Fruit fly (Drosophila melanogaster) whole organism, embryonic: ENCODE data around the gene ens.

Experiments
- Adf1 ChIP-seq: fragments of 200-800 bp; sonication (Bioruptor generic); IDR thresholded peaks from 2 replicates; pipeline ENCODE4 v1.3.6; 2022; ENCODE audit warnings: missing biosample characterization, missing genetic modification characterization
- Bteb2 ChIP-seq: fragments of 200-800 bp; sonication (Bioruptor generic); optimal IDR thresholded peaks from 2 replicates; lab custom pipeline; 2016; ENCODE audit warnings: missing biosample characterization, missing genetic modification characterization
- CG11398 ChIP-seq: fragments of 200-800 bp; sonication (Bioruptor generic); optimal IDR thresholded peaks from 2 replicates; lab custom pipeline; 2016; ENCODE audit warnings: missing biosample characterization, missing genetic modification characterization
- CG11504 ChIP-seq: fragments of 200-800 bp; sonication (Bioruptor generic); optimal IDR thresholded peaks from 3 replicates; lab custom pipeline; 2019; ENCODE audit warnings: missing biosample characterization, mild to moderate bottlenecking, missing genetic modification characterization, moderate library complexity
- CG12071 ChIP-seq: fragments of 200-800 bp; sonication (Bioruptor generic); optimal IDR thresholded peaks from 3 replicates; lab custom pipeline; 2018; ENCODE audit warnings: missing biosample characterization, mild to moderate bottlenecking, missing genetic modification characterization
- CG14710 ChIP-seq: fragments of 200-800 bp; sonication (Bioruptor generic); optimal IDR thresholded peaks from 3 replicates; lab custom pipeline; 2019; ENCODE audit warnings: missing biosample characterization, mild to moderate bottlenecking, missing genetic modification characterization, moderate library complexity
- CG18599 ChIP-seq: fragments of 200-800 bp; sonication (Bioruptor generic); optimal IDR thresholded peaks from 3 replicates; lab custom pipeline; 2017; ENCODE audit warnings: missing biosample characterization, missing genetic modification characterization, mild to moderate bottlenecking, moderate library complexity, missing genetic modification reagents
- CG2129 ChIP-seq: fragments of 200-800 bp; sonication (Bioruptor generic); IDR thresholded peaks from 2 replicates; pipeline ENCODE4 v1.3.6; 2022; ENCODE audit warnings: missing biosample characterization, missing genetic modification characterization; ENCODE audit not compliant: partially characterized antibody
- CG2678 ChIP-seq: fragments of 200-800 bp; sonication (Bioruptor generic); optimal IDR thresholded peaks from 3 replicates; lab custom pipeline; 2019; ENCODE audit warnings: missing biosample characterization, mild to moderate bottlenecking, missing genetic modification characterization, moderate library complexity
- CG32532 ChIP-seq: fragments of 200-800 bp; sonication (Bioruptor generic); IDR thresholded peaks from 2 replicates; pipeline ENCODE4 v1.3.6; 2022; ENCODE audit warnings: missing biosample characterization, missing genetic modification characterization
- CG34224 ChIP-seq: fragments of 200-800 bp; sonication (Bioruptor generic); IDR thresholded peaks from 3 replicates; pipeline ENCODE4 v1.3.6; 2022; ENCODE audit warnings: missing biosample characterization, missing genetic modification characterization; ENCODE audit not compliant: partially characterized antibody
- CG34422 ChIP-seq: fragments of 200-800 bp; sonication (Bioruptor generic); IDR thresholded peaks from 3 replicates; pipeline ENCODE4 v1.3.6; 2022; ENCODE audit warnings: missing biosample characterization, missing genetic modification characterization
- CG3726 ChIP-seq: fragments of 200-800 bp; sonication (Bioruptor generic); IDR thresholded peaks from 3 replicates; pipeline ENCODE4, ENCODE4 v1.3.6; 2022; ENCODE audit warnings: missing biosample characterization, missing genetic modification characterization
- CG6175 ChIP-seq: fragments of 200-800 bp; sonication (Bioruptor generic); IDR thresholded peaks from 3 replicates; pipeline ENCODE4 v1.3.6; 2022; ENCODE audit warnings: missing biosample characterization, missing genetic modification characterization
- CG6272 ChIP-seq: fragments of 200-800 bp; sonication (Bioruptor generic); IDR thresholded peaks from 2 replicates; pipeline ENCODE4 v1.3.6; 2022; ENCODE audit warnings: missing biosample characterization, missing genetic modification characterization
- CG6654 ChIP-seq: fragments of 200-800 bp; sonication (Bioruptor generic); optimal IDR thresholded peaks from 2 replicates; lab custom pipeline; 2017; ENCODE audit warnings: missing biosample characterization, mild to moderate bottlenecking, missing genetic modification characterization
- CG6791 ChIP-seq: fragments of 200-800 bp; sonication (Bioruptor generic); IDR thresholded peaks from 3 replicates; pipeline ENCODE4 v1.3.6; 2022; ENCODE audit warnings: missing biosample characterization, missing genetic modification characterization; ENCODE audit not compliant: partially characterized antibody
- CG7357 ChIP-seq: fragments of 200-800 bp; sonication (Bioruptor generic); IDR thresholded peaks from 3 replicates; pipeline ENCODE4 v1.3.6; 2022; ENCODE audit warnings: missing biosample characterization, missing genetic modification characterization
- CG7987 ChIP-seq: fragments of 200-800 bp; sonication (Bioruptor generic); optimal IDR thresholded peaks from 2 replicates; lab custom pipeline; 2018; ENCODE audit warnings: missing biosample characterization, mild to moderate bottlenecking, missing genetic modification characterization, moderate library complexity
- Doc3 ChIP-seq: fragments of 200-800 bp; sonication (Bioruptor generic); IDR thresholded peaks from 3 replicates; pipeline ENCODE4 v1.3.6; 2022; ENCODE audit warnings: missing biosample characterization, missing genetic modification characterization; ENCODE audit not compliant: partially characterized antibody
- Fer3 ChIP-seq: fragments of 200-800 bp; sonication (Bioruptor generic); optimal IDR thresholded peaks from 2 replicates; lab custom pipeline; 2018; ENCODE audit warnings: missing biosample characterization, mild to moderate bottlenecking, missing genetic modification characterization, moderate library complexity
- Kr ChIP-seq: fragments of 200-800 bp; sonication (Bioruptor generic); optimal IDR thresholded peaks from 2 replicates; lab custom pipeline; 2017; ENCODE audit warnings: missing biosample characterization, mild to moderate bottlenecking, missing genetic modification characterization
- PHDP ChIP-seq: fragments of 200-800 bp; sonication (Bioruptor generic); optimal IDR thresholded peaks from 3 replicates; lab custom pipeline; 2018; ENCODE audit warnings: missing biosample characterization, mild to moderate bottlenecking, missing genetic modification characterization, moderate library complexity
- Pdp1 ChIP-seq, 2 experiments: fragments of 200-800 bp; sonication (Bioruptor generic); optimal IDR thresholded peaks; 3 replicates each; lab custom pipeline; 2016; ENCODE audit warnings: missing biosample characterization in 2 of 2, missing genetic modification characterization in 2 of 2, mild to moderate bottlenecking in 1 of 2, moderate library complexity in 1 of 2
- Scr ChIP-seq: fragments of 200-800 bp; sonication (Bioruptor generic); IDR thresholded peaks from 2 replicates; pipeline ENCODE4 v1.3.6; 2022; ENCODE audit warnings: missing biosample characterization, missing genetic modification characterization; ENCODE audit not compliant: partially characterized antibody
- Sin3A ChIP-seq: fragments of >200 bp; optimal IDR thresholded peaks from 2 replicates; lab custom pipeline; 2018
- Stat92E ChIP-seq, 3 experiments: fragments of >200 bp in 2 of 3; fragments of 200-800 bp in 1 of 3; sonication (Bioruptor generic) in 1 of 3; optimal IDR thresholded peaks; 2 replicates each; lab custom pipeline; 2017 to 2019; ENCODE audit warnings: missing biosample characterization in 3 of 3, missing genetic modification characterization in 3 of 3, mild to moderate bottlenecking in 1 of 3, moderate library complexity in 1 of 3
- Trl ChIP-seq, 3 experiments: fragments of >200 bp in 2 of 3; fragments of 200-800 bp in 1 of 3; sonication (Bioruptor generic) in 1 of 3; optimal IDR thresholded peaks; 2 replicates in 1 of 3; 3 replicates in 2 of 3; lab custom pipeline; 2016 to 2017; ENCODE audit warnings: missing biosample characterization in 1 of 3, missing genetic modification characterization in 1 of 3
- corto ChIP-seq: fragments of 200-800 bp; sonication (Bioruptor generic); optimal IDR thresholded peaks from 2 replicates; lab custom pipeline; 2016; ENCODE audit warnings: missing biosample characterization, mild to moderate bottlenecking, missing genetic modification characterization, moderate library complexity
- crol ChIP-seq: fragments of 200-800 bp; sonication (Bioruptor generic); IDR thresholded peaks from 2 replicates; pipeline ENCODE4 v1.3.6; 2022; ENCODE audit warnings: missing biosample characterization, missing genetic modification characterization
- dmrt99B ChIP-seq: fragments of 200-800 bp; sonication (Bioruptor generic); optimal IDR thresholded peaks from 2 replicates; lab custom pipeline; 2018; ENCODE audit warnings: missing biosample characterization, mild to moderate bottlenecking, missing genetic modification characterization, moderate library complexity
- emc ChIP-seq: fragments of 200-800 bp; sonication (Bioruptor generic); optimal IDR thresholded peaks from 2 replicates; lab custom pipeline; 2016; ENCODE audit warnings: missing biosample characterization, missing genetic modification characterization
- ken ChIP-seq: fragments of 200-800 bp; sonication (Bioruptor generic); IDR thresholded peaks from 3 replicates; pipeline ENCODE4 v1.3.6; 2022; ENCODE audit warnings: missing biosample characterization, missing genetic modification characterization
- knrl ChIP-seq: fragments of 200-800 bp; sonication (Bioruptor generic); IDR thresholded peaks from 3 replicates; pipeline ENCODE4 v1.3.6; 2022; ENCODE audit warnings: missing biosample characterization, missing genetic modification characterization; ENCODE audit not compliant: partially characterized antibody
- lab ChIP-seq: fragments of 200-800 bp; sonication (Bioruptor generic); optimal IDR thresholded peaks from 3 replicates; lab custom pipeline; 2017; ENCODE audit warnings: missing biosample characterization, missing genetic modification characterization, mild to moderate bottlenecking, moderate library complexity, missing genetic modification reagents
- mld ChIP-seq: fragments of 200-800 bp; sonication (Bioruptor generic); IDR thresholded peaks from 3 replicates; pipeline ENCODE4 v1.3.6; 2022; ENCODE audit warnings: missing biosample characterization, missing genetic modification characterization; ENCODE audit not compliant: partially characterized antibody
- nau ChIP-seq: fragments of 200-800 bp; sonication (Bioruptor generic); optimal IDR thresholded peaks from 3 replicates; lab custom pipeline; 2017; ENCODE audit warnings: missing biosample characterization, mild to moderate bottlenecking, missing genetic modification characterization, missing genetic modification reagents
- pzg ChIP-seq: fragments of 200-800 bp; sonication (Bioruptor generic); optimal IDR thresholded peaks from 3 replicates; lab custom pipeline; 2018; ENCODE audit warnings: missing biosample characterization, mild to moderate bottlenecking, missing genetic modification characterization, moderate library complexity
- row ChIP-seq: fragments of 200-800 bp; sonication (Bioruptor generic); IDR thresholded peaks from 3 replicates; pipeline ENCODE4 v1.3.6; 2022; ENCODE audit warnings: missing biosample characterization, missing genetic modification characterization
- sc ChIP-seq, 3 experiments: fragments of >200 bp in 2 of 3; fragments of 200-800 bp in 1 of 3; sonication (Bioruptor generic) in 1 of 3; optimal IDR thresholded peaks; 2 replicates in 2 of 3; 3 replicates in 1 of 3; lab custom pipeline; 2017; ENCODE audit warnings: mild to moderate bottlenecking in 1 of 3, missing biosample characterization in 1 of 3, missing genetic modification characterization in 1 of 3, missing genetic modification reagents in 1 of 3
- seq ChIP-seq: fragments of 200-800 bp; sonication (Bioruptor generic); IDR thresholded peaks from 2 replicates; pipeline ENCODE4 v1.3.6; 2022; ENCODE audit warnings: missing biosample characterization, missing genetic modification characterization
- slou ChIP-seq: fragments of 200-800 bp; sonication (Bioruptor generic); optimal IDR thresholded peaks from 3 replicates; lab custom pipeline; 2016; ENCODE audit warnings: missing biosample characterization, missing genetic modification characterization
- stc ChIP-seq: fragments of 200-800 bp; sonication (Bioruptor generic); IDR thresholded peaks from 2 replicates; pipeline ENCODE4 v1.3.6; 2022; ENCODE audit warnings: missing biosample characterization, missing genetic modification characterization
- sug ChIP-seq: fragments of 200-800 bp; optimal IDR thresholded peaks from 2 replicates; lab custom pipeline; 2019; ENCODE audit warnings: missing biosample characterization, mild to moderate bottlenecking, missing genetic modification characterization, moderate library complexity
- twi ChIP-seq: fragments of 200-800 bp; optimal IDR thresholded peaks from 2 replicates; lab custom pipeline; 2019; ENCODE audit warnings: missing biosample characterization, mild to moderate bottlenecking, missing genetic modification characterization, moderate library complexity

ens gene

DNA sequence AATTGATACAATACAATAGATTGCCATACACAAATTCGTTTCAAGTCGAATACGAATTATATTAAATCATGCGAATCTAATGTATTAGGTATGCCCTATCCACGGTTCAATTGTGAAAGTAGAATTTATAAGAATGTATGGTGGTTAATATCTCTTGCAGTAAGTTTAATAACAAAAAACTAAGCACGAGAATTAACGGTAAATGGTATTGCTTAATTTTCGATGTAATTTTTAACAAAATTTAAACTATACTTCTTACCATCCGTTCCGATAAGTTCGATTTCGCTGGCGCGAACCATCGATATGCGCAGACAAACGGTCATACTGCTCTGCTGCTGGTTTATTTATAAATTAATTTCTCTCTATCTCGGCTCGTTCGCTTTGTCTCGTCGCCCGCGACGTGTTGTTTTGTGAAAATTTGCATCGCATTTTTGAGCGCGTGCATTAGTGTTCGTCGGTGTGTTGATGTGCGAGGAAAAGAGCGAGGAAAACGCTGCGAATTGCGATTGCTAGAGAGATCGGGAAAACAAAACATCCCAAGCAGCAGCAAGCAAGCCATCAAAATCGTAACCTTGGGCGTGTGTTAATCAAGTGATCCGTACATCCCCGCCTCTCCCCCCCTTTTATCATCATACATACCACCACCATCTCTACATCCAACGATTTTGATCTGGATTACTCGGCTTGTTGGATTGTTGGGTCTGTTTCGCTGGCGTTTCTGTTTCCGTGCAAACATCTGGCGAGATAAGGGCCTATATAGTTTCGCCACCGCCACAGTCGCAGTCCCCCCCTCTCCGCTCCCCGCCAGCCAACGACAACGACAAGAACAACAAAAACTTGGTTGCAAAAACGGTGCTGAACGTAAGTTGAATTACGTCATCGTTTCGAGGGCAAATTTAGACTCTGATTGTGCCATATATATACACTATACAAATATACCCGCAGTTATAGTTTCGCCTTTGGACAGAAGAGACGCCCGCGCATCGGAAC lies 30.8 kb downstream of the ens start, which contains the start of gene Fit1 (continued):
- no peak for TF ChIP-seq emc (GFP tag; lab: Kevin White, UChicago)
- peak; percentile 60 for TF ChIP-seq CG34224 (GFP tag; lab: Robert Waterston, UW)
- TF ChIP-seq CG7357 (GFP tag; lab: Robert Waterston, UW) = 0 out of 3 replicates have a peak, but pooled peaks have one; percentile 18
- TF ChIP-seq Bteb2 (GFP tag; lab: Kevin White, UChicago) = no peak
- TF ChIP-seq CG7987 (GFP tag; lab: Kevin White, UChicago) = peak; percentile 23
- no peak for TF ChIP-seq CG32532 (GFP tag; lab: Robert Waterston, UW)
- no peak for TF ChIP-seq ken (GFP tag; lab: Robert Waterston, UW)
- TF ChIP-seq slou = no peak
- 0 out of 2 replicates have a peak, but pooled peaks have one; percentile 30 for TF ChIP-seq stc
- no peak for TF ChIP-seq Kr (GFP tag; lab: Kevin White, UChicago)
- TF ChIP-seq Stat92E (GFP tag; optimal IDR thresholded peaks at IDR 0.05; lab: Kevin White, UChicago) = no peak
- no peak for TF ChIP-seq corto (GFP tag; lab: Kevin White, UChicago)
- TF ChIP-seq Trl (optimal IDR thresholded peaks at IDR 0.05; lab: Kevin White, UChicago) = peak in 1 of 2 experiments; percentile 18
- TF ChIP-seq Trl (GFP tag; optimal IDR thresholded peaks at IDR 0.05; lab: Kevin White, UChicago) = no peak
- TF ChIP-seq Scr (GFP tag; lab: Robert Waterston, UW) = peak; percentile 53
- no peak for TF ChIP-seq CG6654 (GFP tag; lab: Kevin White, UChicago)
- TF ChIP-seq CG3726 (GFP tag; lab: Robert Waterston, UW) = no peak
- TF ChIP-seq seq = no peak
- TF ChIP-seq CG11398 (GFP tag; lab: Kevin White, UChicago) = no peak
- TF ChIP-seq CG14710 (tag; lab: Kevin White, UChicago) = no peak
- no peak for TF ChIP-seq CG6272 (GFP tag; lab: Robert Waterston, UW)
- peak; percentile 54 for TF ChIP-seq pzg (GFP tag; lab: Kevin White, UChicago)
- TF ChIP-seq knrl (GFP tag; lab: Robert Waterston, UW) = peak; percentile 39; the same call in 2 of the 3 replicates
- TF ChIP-seq dmrt99B (tag; lab: Kevin White, UChicago) = no peak
- TF ChIP-seq crol (GFP tag; lab: Robert Waterston, UW) = peak; percentile 95
- no peak for TF ChIP-seq CG12071 (GFP tag; lab: Kevin White, UChicago)
- peak; percentile 51; the same call in 2 of the 3 replicates for TF ChIP-seq Doc3 (GFP tag; lab: Robert Waterston, UW)
- peak; percentile 55; the same call in 1 of the 3 replicates for TF ChIP-seq CG34422 (GFP tag; lab: Robert Waterston, UW)
- peak; percentile 72 for TF ChIP-seq Adf1
- TF ChIP-seq CG2678 (tag; lab: Kevin White, UChicago) = peak; percentile 14
- peak; percentile 73 for TF ChIP-seq CG6791 (GFP tag; lab: Robert Waterston, UW)
- TF ChIP-seq sug (tag; lab: Kevin White, UChicago) = peak; percentile 82
- peak; percentile 69; the same call in 1 of the 3 replicates for TF ChIP-seq CG6175 (GFP tag; lab: Robert Waterston, UW)
- no peak for TF ChIP-seq PHDP (tag; lab: Kevin White, UChicago)
- no peak for TF ChIP-seq CG11504
- peak in 1 of 2 experiments; percentile 95 for TF ChIP-seq Pdp1 (GFP tag; optimal IDR thresholded peaks at IDR 0.05; lab: Kevin White, UChicago)
- 0 out of 2 replicates have a peak, but pooled peaks have one; percentile 37 for TF ChIP-seq CG2129
- TF ChIP-seq nau (GFP tag; lab: Kevin White, UChicago) = peak; percentile 37
- peak; percentile 59 for TF ChIP-seq lab (GFP tag; lab: Kevin White, UChicago)
- 0 out of 3 replicates have a peak, but pooled peaks have one; percentile 7 for TF ChIP-seq mld (GFP tag; lab: Robert Waterston, UW)
- TF ChIP-seq row (GFP tag; lab: Robert Waterston, UW) = peak; percentile 28; the same call in 2 of the 3 replicates
- peak; percentile 6 for TF ChIP-seq Sin3A
- TF ChIP-seq Fer3 (tag; lab: Kevin White, UChicago) = no peak
- TF ChIP-seq CG18599 (GFP tag; lab: Kevin White, UChicago) = peak; percentile 19
- TF ChIP-seq sc (optimal IDR thresholded peaks at IDR 0.05; lab: Kevin White, UChicago) = no peak
- no peak for TF ChIP-seq sc (GFP tag; optimal IDR thresholded peaks at IDR 0.05; lab: Kevin White, UChicago)
- no peak for TF ChIP-seq twi (tag; lab: Kevin White, UChicago)
